Fruit fly (Drosophila melanogaster): Measurements from ENCODE around the gene Abl.

- TF ChIP-seq pad (GFP tag; optimal IDR thresholded peaks at IDR 0.05): peak; percentile 55
- peak; percentile 35 for TF ChIP-seq cic (GFP tag; optimal IDR thresholded peaks at IDR 0.05)
- TF ChIP-seq CG7101 (tag; optimal IDR thresholded peaks at IDR 0.05): peak; percentile 75
- no peak for TF ChIP-seq CG5204 (GFP tag; optimal IDR thresholded peaks at IDR 0.05)
- TF ChIP-seq kay (GFP tag; ENCODE audit: borderline replicate concordance): no peak
Measured at dm6 chr3L:16587994-16588622, 59.6 kb downstream of the Abl start.
